Fruit fly (Drosophila melanogaster) whole organism, prepupa: Measurements from ENCODE around the gene Smr.
A peak's percentile ranks its signal among the peaks of the same experiment; 100 is the strongest.

Source experiments
- Blimp-1 ChIP-seq: fragments of 200-800 bp; sonication (Bioruptor generic); optimal IDR thresholded peaks from 3 replicates; lab custom pipeline; 2017; ENCODE audit warnings: missing biosample characterization, missing genetic modification characterization, mild to moderate bottlenecking, moderate library complexity, missing genetic modification reagents
- CG10631 ChIP-seq: fragments of 200-800 bp; sonication (Bioruptor generic); optimal IDR thresholded peaks from 2 replicates; lab custom pipeline; 2016; ENCODE audit warnings: missing biosample characterization, missing genetic modification characterization
- CG11294 ChIP-seq: fragments of 200-800 bp; sonication (Bioruptor generic); IDR thresholded peaks from 2 replicates; pipeline ENCODE4 v1.3.6; 2022; ENCODE audit warnings: missing biosample characterization, missing genetic modification characterization
- CG11762 ChIP-seq: fragments of 200-800 bp; sonication (Bioruptor generic); optimal IDR thresholded peaks from 3 replicates; lab custom pipeline; 2016; ENCODE audit warnings: missing biosample characterization, missing genetic modification characterization; ENCODE audit not compliant: insufficient read depth
- CG15336 ChIP-seq: fragments of 200-800 bp; sonication (Bioruptor generic); IDR thresholded peaks from 2 replicates; pipeline ENCODE4 v1.3.6; 2022; ENCODE audit warnings: missing biosample characterization, missing genetic modification characterization
- CG1621 ChIP-seq: fragments of 200-800 bp; sonication (Bioruptor generic); optimal IDR thresholded peaks from 3 replicates; lab custom pipeline; 2018; ENCODE audit warnings: missing biosample characterization, mild to moderate bottlenecking, missing genetic modification characterization
- CG16779 ChIP-seq: fragments of 200-800 bp; sonication (Bioruptor generic); optimal IDR thresholded peaks from 3 replicates; lab custom pipeline; 2017; ENCODE audit warnings: missing biosample characterization, mild to moderate bottlenecking, missing genetic modification characterization
- CG3032 ChIP-seq: fragments of 200-800 bp; optimal IDR thresholded peaks from 2 replicates; lab custom pipeline; 2019; ENCODE audit warnings: missing biosample characterization, mild to moderate bottlenecking, missing genetic modification characterization, moderate library complexity
- CG31627 ChIP-seq: fragments of 200-800 bp; sonication (Bioruptor generic); optimal IDR thresholded peaks from 3 replicates; lab custom pipeline; 2016; ENCODE audit warnings: missing biosample characterization, missing genetic modification characterization
- CG32006 ChIP-seq: fragments of 200-800 bp; sonication (Bioruptor generic); optimal IDR thresholded peaks from 3 replicates; lab custom pipeline; 2017; ENCODE audit warnings: missing biosample characterization, mild to moderate bottlenecking, missing genetic modification characterization
- CG34406 ChIP-seq: fragments of 200-800 bp; sonication (Bioruptor generic); optimal IDR thresholded peaks from 3 replicates; lab custom pipeline; 2016; ENCODE audit warnings: missing biosample characterization, missing genetic modification characterization
- CG4318 ChIP-seq: fragments of 200-800 bp; sonication (Bioruptor generic); optimal IDR thresholded peaks from 3 replicates; lab custom pipeline; 2017; ENCODE audit warnings: missing biosample characterization, mild to moderate bottlenecking, missing genetic modification characterization
- CG6276 ChIP-seq: fragments of 200-800 bp; sonication (Bioruptor generic); optimal IDR thresholded peaks from 2 replicates; lab custom pipeline; 2017; ENCODE audit warnings: missing biosample characterization, mild to moderate bottlenecking, missing genetic modification characterization
- CG6792 ChIP-seq: fragments of 200-800 bp; sonication (Bioruptor generic); optimal IDR thresholded peaks from 3 replicates; lab custom pipeline; 2016; ENCODE audit warnings: missing biosample characterization, missing genetic modification characterization
- CG6808 ChIP-seq: fragments of 200-800 bp; sonication (Bioruptor generic); optimal IDR thresholded peaks from 3 replicates; lab custom pipeline; 2017; ENCODE audit warnings: missing biosample characterization, missing genetic modification characterization, mild to moderate bottlenecking, moderate library complexity, missing genetic modification reagents
- CG6854 ChIP-seq: fragments of 200-800 bp; sonication (Bioruptor generic); optimal IDR thresholded peaks from 2 replicates; lab custom pipeline; 2017; ENCODE audit warnings: missing biosample characterization, mild to moderate bottlenecking, missing genetic modification characterization
- CG7368 ChIP-seq: fragments of 200-800 bp; sonication (Bioruptor generic); optimal IDR thresholded peaks from 3 replicates; lab custom pipeline; 2016; ENCODE audit warnings: missing biosample characterization, missing genetic modification characterization
- CG8119 ChIP-seq: fragments of 200-800 bp; sonication (Bioruptor generic); IDR thresholded peaks from 3 replicates; pipeline ENCODE4 v1.3.6; 2022; ENCODE audit warnings: missing biosample characterization, missing genetic modification characterization
- CG8319 ChIP-seq: fragments of 200-800 bp; sonication (Bioruptor generic); optimal IDR thresholded peaks from 3 replicates; lab custom pipeline; 2016; ENCODE audit warnings: missing biosample characterization, missing genetic modification characterization
- CG8632 ChIP-seq: fragments of 200-800 bp; sonication (Bioruptor generic); optimal IDR thresholded peaks from 3 replicates; lab custom pipeline; 2016; ENCODE audit warnings: missing biosample characterization, missing genetic modification characterization
- CG9139 ChIP-seq: fragments of 200-800 bp; sonication (Bioruptor generic); optimal IDR thresholded peaks from 3 replicates; lab custom pipeline; 2017; ENCODE audit warnings: missing biosample characterization, mild to moderate bottlenecking, missing genetic modification characterization
- Eip75B ChIP-seq: fragments of 200-800 bp; sonication (Bioruptor generic); optimal IDR thresholded peaks from 3 replicates; lab custom pipeline; 2016; ENCODE audit warnings: missing biosample characterization, missing genetic modification characterization
- Ets21C ChIP-seq: fragments of 200-800 bp; sonication (Bioruptor generic); optimal IDR thresholded peaks from 3 replicates; lab custom pipeline; 2016; ENCODE audit warnings: missing biosample characterization, missing genetic modification characterization
- Ets96B ChIP-seq: fragments of 200-800 bp; optimal IDR thresholded peaks from 2 replicates; lab custom pipeline; 2019; ENCODE audit warnings: missing biosample characterization, mild to moderate bottlenecking, missing genetic modification characterization, moderate library complexity
- Gug ChIP-seq: fragments of 200-800 bp; sonication (Bioruptor generic); IDR thresholded peaks from 2 replicates; pipeline ENCODE4 v1.3.6; 2022; ENCODE audit warnings: missing biosample characterization, missing genetic modification characterization
- Hr38 ChIP-seq: sonication (Bioruptor generic); optimal IDR thresholded peaks from 2 replicates; lab custom pipeline; 2016; ENCODE audit warnings: missing biosample characterization, missing genetic modification characterization
- Hr39 ChIP-seq: fragments of 200-800 bp; sonication (Bioruptor generic); optimal IDR thresholded peaks from 2 replicates; lab custom pipeline; 2016; ENCODE audit warnings: missing biosample characterization, missing genetic modification characterization
- Hr4 ChIP-seq: fragments of 200-800 bp; sonication (Bioruptor generic); optimal IDR thresholded peaks from 3 replicates; lab custom pipeline; 2016; ENCODE audit warnings: missing biosample characterization, missing genetic modification characterization
- Lpt ChIP-seq: fragments of 200-800 bp; sonication (Bioruptor generic); optimal IDR thresholded peaks from 3 replicates; lab custom pipeline; 2016; ENCODE audit warnings: missing biosample characterization, missing genetic modification characterization
- Met ChIP-seq: fragments of 200-800 bp; sonication (Bioruptor generic); optimal IDR thresholded peaks from 3 replicates; lab custom pipeline; 2016; ENCODE audit warnings: missing biosample characterization, missing genetic modification characterization
- OdsH ChIP-seq: fragments of 200-800 bp; sonication (Bioruptor generic); optimal IDR thresholded peaks from 3 replicates; lab custom pipeline; 2016; ENCODE audit warnings: missing biosample characterization, missing genetic modification characterization
- Smox ChIP-seq: fragments of 200-800 bp; sonication (Bioruptor generic); optimal IDR thresholded peaks from 3 replicates; lab custom pipeline; 2016; ENCODE audit warnings: missing biosample characterization, missing genetic modification characterization
- Sox102F ChIP-seq: fragments of 200-800 bp; sonication (Bioruptor generic); optimal IDR thresholded peaks from 2 replicates; lab custom pipeline; 2016; ENCODE audit warnings: missing biosample characterization, mild to moderate bottlenecking, missing genetic modification characterization
- Sox14 ChIP-seq: fragments of 200-800 bp; sonication (Bioruptor generic); optimal IDR thresholded peaks from 3 replicates; lab custom pipeline; 2016; ENCODE audit warnings: missing biosample characterization, missing genetic modification characterization
- achi ChIP-seq: fragments of 200-800 bp; sonication (Bioruptor generic); optimal IDR thresholded peaks from 3 replicates; lab custom pipeline; 2016; ENCODE audit warnings: missing biosample characterization, missing genetic modification characterization
- acj6 ChIP-seq: fragments of 200-800 bp; sonication (Bioruptor generic); optimal IDR thresholded peaks from 3 replicates; lab custom pipeline; 2016; ENCODE audit warnings: missing biosample characterization, missing genetic modification characterization
- cyc ChIP-seq: fragments of 200-800 bp; sonication (Bioruptor generic); optimal IDR thresholded peaks from 3 replicates; lab custom pipeline; 2016; ENCODE audit warnings: missing biosample characterization, missing genetic modification characterization
- dac ChIP-seq: fragments of 200-800 bp; sonication (Bioruptor generic); optimal IDR thresholded peaks from 2 replicates; lab custom pipeline; 2017; ENCODE audit warnings: missing biosample characterization, mild to moderate bottlenecking, missing genetic modification characterization
- dsx ChIP-seq: fragments of 200-800 bp; optimal IDR thresholded peaks from 3 replicates; lab custom pipeline; 2019; ENCODE audit warnings: missing biosample characterization, mild to moderate bottlenecking, missing genetic modification characterization, moderate library complexity; ENCODE audit not compliant: poor library complexity, severe bottlenecking
- eg ChIP-seq: fragments of 200-800 bp; sonication (Bioruptor generic); IDR thresholded peaks from 3 replicates; pipeline ENCODE4 v1.3.6; 2022; ENCODE audit warnings: missing biosample characterization, missing genetic modification characterization
- esn ChIP-seq: fragments of 200-800 bp; sonication (Bioruptor generic); optimal IDR thresholded peaks from 2 replicates; lab custom pipeline; 2016; ENCODE audit warnings: missing biosample characterization, mild to moderate bottlenecking, missing genetic modification characterization, moderate library complexity
- fd59A ChIP-seq: fragments of 200-800 bp; sonication (Bioruptor generic); optimal IDR thresholded peaks from 2 replicates; lab custom pipeline; 2017; ENCODE audit warnings: missing biosample characterization, mild to moderate bottlenecking, missing genetic modification characterization, missing genetic modification reagents
- fd85E ChIP-seq: fragments of 200-800 bp; sonication (Bioruptor generic); optimal IDR thresholded peaks from 3 replicates; lab custom pipeline; 2016; ENCODE audit warnings: missing biosample characterization, missing genetic modification characterization
- fkh ChIP-seq: fragments of 200-800 bp; sonication (Bioruptor generic); optimal IDR thresholded peaks from 3 replicates; lab custom pipeline; 2017; ENCODE audit warnings: missing biosample characterization, mild to moderate bottlenecking, missing genetic modification characterization, moderate library complexity
- lz ChIP-seq: fragments of 200-800 bp; sonication (Bioruptor generic); optimal IDR thresholded peaks from 3 replicates; lab custom pipeline; 2016; ENCODE audit warnings: missing biosample characterization, missing genetic modification characterization
- net ChIP-seq: fragments of 200-800 bp; sonication (Bioruptor generic); optimal IDR thresholded peaks from 3 replicates; lab custom pipeline; 2016; ENCODE audit warnings: missing biosample characterization, missing genetic modification characterization
- pdm3 ChIP-seq: fragments of 200-800 bp; sonication (Bioruptor generic); optimal IDR thresholded peaks from 3 replicates; lab custom pipeline; 2016; ENCODE audit warnings: missing biosample characterization, missing genetic modification characterization
- salr ChIP-seq, 2 experiments: fragments of 200-800 bp; sonication (Bioruptor generic); optimal IDR thresholded peaks; 3 replicates each; lab custom pipeline; 2016 to 2018; ENCODE audit warnings: missing biosample characterization in 2 of 2, missing genetic modification characterization in 2 of 2, mild to moderate bottlenecking in 1 of 2
- spab ChIP-seq: fragments of 200-800 bp; sonication (Bioruptor generic); optimal IDR thresholded peaks from 2 replicates; lab custom pipeline; 2017; ENCODE audit warnings: missing biosample characterization, mild to moderate bottlenecking, missing genetic modification characterization, missing genetic modification reagents
- ss ChIP-seq, 2 experiments: fragments of 200-800 bp; sonication (Bioruptor generic); optimal IDR thresholded peaks; 2 replicates in 1 of 2; 3 replicates in 1 of 2; lab custom pipeline; 2017 to 2018; ENCODE audit warnings: mild to moderate bottlenecking in 2 of 2, missing biosample characterization in 2 of 2, missing genetic modification characterization in 2 of 2, moderate library complexity in 1 of 2
- topi ChIP-seq: fragments of 200-800 bp; sonication (Bioruptor generic); optimal IDR thresholded peaks from 3 replicates; lab custom pipeline; 2016; ENCODE audit warnings: missing biosample characterization, missing genetic modification characterization

Gene Smr

dm6 chrX:12737735-12738390 lies 4.6 kb downstream of the Smr start:
- no peak for TF ChIP-seq CG16779 (tag; lab: Kevin White, UChicago)
- TF ChIP-seq dsx (GFP tag; lab: Kevin White, UChicago): no peak
- no peak for TF ChIP-seq fd59A
- TF ChIP-seq Met: peak; percentile 64
- TF ChIP-seq CG11294 (GFP tag; lab: Robert Waterston, UW): no peak; the same call in 1 of the 2 replicates
- TF ChIP-seq topi (GFP tag; lab: Kevin White, UChicago): peak; percentile 65
- peak; percentile 28 for TF ChIP-seq cyc
- TF ChIP-seq Smox (GFP tag; lab: Kevin White, UChicago): peak; percentile 56
- TF ChIP-seq Blimp-1 (GFP tag; lab: Kevin White, UChicago): no peak
- TF ChIP-seq OdsH (GFP tag; lab: Kevin White, UChicago): peak; percentile 57
- peak; percentile 41 for TF ChIP-seq Lpt (GFP tag; lab: Kevin White, UChicago)
- peak; percentile 74 for TF ChIP-seq CG34406 (GFP tag; lab: Kevin White, UChicago)
- TF ChIP-seq Sox14 (GFP tag; lab: Kevin White, UChicago): no peak
- TF ChIP-seq CG6854 (GFP tag; lab: Kevin White, UChicago): no peak
- TF ChIP-seq dac: peak; percentile 2
- TF ChIP-seq achi (GFP tag; lab: Kevin White, UChicago): peak; percentile 65
- peak; percentile 30 for TF ChIP-seq Ets96B (tag; lab: Kevin White, UChicago)
- no peak for TF ChIP-seq Sox102F
- peak; percentile 43 for TF ChIP-seq CG31627 (GFP tag; lab: Kevin White, UChicago)
- TF ChIP-seq CG1621 (tag; lab: Kevin White, UChicago): no peak
- TF ChIP-seq Gug: peak; percentile 52; the same call in 1 of the 2 replicates
- TF ChIP-seq CG15336 (GFP tag; lab: Robert Waterston, UW): peak; percentile 69
- TF ChIP-seq pdm3 (GFP tag; lab: Kevin White, UChicago): peak; percentile 59
- TF ChIP-seq CG32006 (GFP tag; lab: Kevin White, UChicago): peak; percentile 84
- TF ChIP-seq CG4318: peak; percentile 61
- no peak for TF ChIP-seq CG9139
- TF ChIP-seq CG11762 (GFP tag; lab: Kevin White, UChicago): peak; percentile 57
- no peak for TF ChIP-seq CG7368 (GFP tag; lab: Kevin White, UChicago)
- TF ChIP-seq Eip75B (GFP tag; lab: Kevin White, UChicago): peak; percentile 12
- peak; percentile 68 for TF ChIP-seq CG8632 (GFP tag; lab: Kevin White, UChicago)
- peak; percentile 62 for TF ChIP-seq CG10631 (GFP tag; lab: Kevin White, UChicago)
- TF ChIP-seq CG6792: peak; percentile 24
- peak in 1 of 2 experiments; percentile 30 for TF ChIP-seq salr (GFP tag; optimal IDR thresholded peaks at IDR 0.05; lab: Kevin White, UChicago)
- peak; percentile 80 for TF ChIP-seq CG6276 (GFP tag; lab: Kevin White, UChicago)
- TF ChIP-seq acj6 (GFP tag; lab: Kevin White, UChicago): peak; percentile 57
- TF ChIP-seq eg: peak; percentile 64; the same call in 1 of the 3 replicates
- TF ChIP-seq lz (GFP tag; lab: Kevin White, UChicago): peak; percentile 64
- no peak for TF ChIP-seq Hr38 (GFP tag; lab: Kevin White, UChicago)
- peak; percentile 13 for TF ChIP-seq CG8319
- TF ChIP-seq fd85E (GFP tag; lab: Kevin White, UChicago): no peak
- peak; percentile 17 for TF ChIP-seq CG3032 (tag; lab: Kevin White, UChicago)
- TF ChIP-seq spab (GFP tag; lab: Kevin White, UChicago): no peak
- TF ChIP-seq CG6808 (GFP tag; lab: Kevin White, UChicago): no peak
- peak; percentile 53 for TF ChIP-seq Hr39 (GFP tag; lab: Kevin White, UChicago)
- no peak for TF ChIP-seq fkh (GFP tag; lab: Kevin White, UChicago)
- TF ChIP-seq net (GFP tag; lab: Kevin White, UChicago): peak; percentile 43
- TF ChIP-seq Ets21C (GFP tag; lab: Kevin White, UChicago): peak; percentile 7
- peak; percentile 69 for TF ChIP-seq CG8119 (GFP tag; lab: Robert Waterston, UW)
- TF ChIP-seq esn (GFP tag; lab: Kevin White, UChicago): peak; percentile 69
- no peak for TF ChIP-seq ss (GFP tag; optimal IDR thresholded peaks at IDR 0.05; lab: Kevin White, UChicago)
- TF ChIP-seq Hr4: peak; percentile 52
